Worm (Caenorhabditis elegans): ENCODE data around the gene tlk-1.

The tlk-1 gene

DNA sequence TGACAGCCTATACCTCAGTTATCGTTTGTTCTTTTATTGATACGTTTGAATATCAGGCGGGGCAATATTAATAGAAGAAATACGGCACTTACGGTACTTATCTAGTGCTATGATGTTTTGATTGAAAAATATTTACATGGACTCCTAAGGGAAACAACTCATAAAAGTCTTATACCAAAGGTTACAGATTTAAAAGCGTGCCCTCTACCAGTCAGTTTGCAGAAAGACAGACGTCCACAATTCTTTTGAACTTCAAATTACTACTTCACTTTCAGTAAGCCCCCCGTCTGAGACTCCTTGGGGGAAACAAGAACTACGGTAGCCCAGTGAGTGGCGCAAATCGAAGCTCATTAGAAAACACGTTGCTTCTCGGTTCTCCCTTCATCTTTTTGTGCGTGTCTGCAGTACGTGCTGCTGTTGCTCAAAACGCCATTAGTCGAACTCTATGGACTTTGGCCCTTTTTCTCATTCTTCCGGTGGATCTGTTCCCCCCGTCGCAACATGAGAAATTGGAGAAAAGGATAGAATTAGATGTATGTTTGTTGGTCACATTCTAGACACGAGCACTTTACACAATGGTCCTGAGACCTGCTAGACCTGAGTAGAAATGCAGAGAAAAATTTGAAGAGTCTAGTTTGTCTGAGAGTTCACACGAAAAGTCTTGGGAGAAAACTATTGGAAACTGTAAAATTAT is 37.3 kb upstream of the tlk-1 start:
- TF ChIP-seq unc-130 (tag; optimal IDR thresholded peaks at IDR 0.05): no peak
- no peak for TF ChIP-seq pqm-1 (tag; optimal IDR thresholded peaks at IDR 0.05)
- TF ChIP-seq irx-1 (tag; optimal IDR thresholded peaks at IDR 0.05): no peak
- no peak for TF ChIP-seq elt-2 (tag; optimal IDR thresholded peaks at IDR 0.05)
- peak; percentile 68 for TF ChIP-seq lin-14 (GFP tag; optimal IDR thresholded peaks at IDR 0.05)
- TF ChIP-seq unc-98 (GFP tag; IDR thresholded peaks at IDR 0.05): no peak
- TF ChIP-seq jun-1 (tag; optimal IDR thresholded peaks at IDR 0.05): no peak
- TF ChIP-seq sup-37 (GFP tag; optimal IDR thresholded peaks at IDR 0.05): no peak
- TF ChIP-seq fos-1 (tag; optimal IDR thresholded peaks at IDR 0.05): no peak
- TF ChIP-seq nhr-19 (GFP tag; conservative IDR thresholded peaks at IDR 0.05): peak; percentile 40
- TF ChIP-seq fkh-4 (tag; optimal IDR thresholded peaks at IDR 0.05; ENCODE audit: borderline replicate concordance): no peak
- no peak for TF ChIP-seq C04F5.9 (tag; optimal IDR thresholded peaks at IDR 0.05)
- TF ChIP-seq lsy-2 (tag; optimal IDR thresholded peaks at IDR 0.05): no peak
- no peak for TF ChIP-seq nhr-11 (tag; optimal IDR thresholded peaks at IDR 0.05)
- no peak for TF ChIP-seq ztf-11 (tag; optimal IDR thresholded peaks at IDR 0.05)
- peak; percentile 54 for TF ChIP-seq nhr-71 (tag; optimal IDR thresholded peaks at IDR 0.05)
- TF ChIP-seq tlp-1 (tag; optimal IDR thresholded peaks at IDR 0.05): no peak
- TF ChIP-seq pag-3 (tag; optimal IDR thresholded peaks at IDR 0.05; ENCODE audit: borderline replicate concordance, insufficient read depth): no peak
- no peak for TF ChIP-seq lir-3 (tag; optimal IDR thresholded peaks at IDR 0.05; ENCODE audit: poor library complexity)
- peak; percentile 1 for TF ChIP-seq mep-1 (tag; optimal IDR thresholded peaks at IDR 0.05)
- TF ChIP-seq blmp-1 (tag; optimal IDR thresholded peaks at IDR 0.05): no peak
- TF ChIP-seq snpc-4 (tag; optimal IDR thresholded peaks at IDR 0.05): no peak
- no peak for TF ChIP-seq nhr-28 (tag; optimal IDR thresholded peaks at IDR 0.05)
- no peak for TF ChIP-seq pax-3 (tag; optimal IDR thresholded peaks at IDR 0.05)
- TF ChIP-seq nhr-77 (tag; optimal IDR thresholded peaks at IDR 0.05): no peak
- TF ChIP-seq hlh-4 (tag; optimal IDR thresholded peaks at IDR 0.05): no peak
- no peak for TF ChIP-seq swsn-7 (tag; optimal IDR thresholded peaks at IDR 0.05)
- no peak for TF ChIP-seq egl-27 (tag; optimal IDR thresholded peaks at IDR 0.05)
- no peak for TF ChIP-seq ceh-82 (tag; optimal IDR thresholded peaks at IDR 0.05)
- TF ChIP-seq ces-1 (GFP tag; optimal IDR thresholded peaks at IDR 0.05): no peak
- no peak for TF ChIP-seq fkh-10 (GFP tag; optimal IDR thresholded peaks at IDR 0.05)
- no peak for TF ChIP-seq ceh-8 (GFP tag; optimal IDR thresholded peaks at IDR 0.05)
- no peak for TF ChIP-seq ama-1 (optimal IDR thresholded peaks at IDR 0.05)
- no peak for TF ChIP-seq Y116A8C.19 (tag; optimal IDR thresholded peaks at IDR 0.05; ENCODE audit: borderline replicate concordance)
- no peak for TF ChIP-seq elt-3 (tag; optimal IDR thresholded peaks at IDR 0.05)
- TF ChIP-seq skn-1 (tag; optimal IDR thresholded peaks at IDR 0.05): no peak
- TF ChIP-seq lin-39 (tag; optimal IDR thresholded peaks at IDR 0.05): no peak
- no peak for TF ChIP-seq ceh-88 (GFP tag; IDR thresholded peaks at IDR 0.05)
- TF ChIP-seq egl-13 (tag; optimal IDR thresholded peaks at IDR 0.05): no peak
- no peak for TF ChIP-seq xbp-1 (tag; optimal IDR thresholded peaks at IDR 0.05)
- TF ChIP-seq lin-15B (tag; optimal IDR thresholded peaks at IDR 0.05): no peak
- TF ChIP-seq nhr-20 (tag; optimal IDR thresholded peaks at IDR 0.05): peak; percentile 70
- no peak for TF ChIP-seq tbx-2 (tag; optimal IDR thresholded peaks at IDR 0.05)
- TF ChIP-seq ztf-4 (tag; optimal IDR thresholded peaks at IDR 0.05): no peak
- no peak for TF ChIP-seq nhr-12 (tag; optimal IDR thresholded peaks at IDR 0.05)
- no peak for TF ChIP-seq zag-1 (tag; optimal IDR thresholded peaks at IDR 0.05)
- TF ChIP-seq efl-1 (optimal IDR thresholded peaks at IDR 0.05): no peak
- no peak for TF ChIP-seq efl-1 (GFP tag; optimal IDR thresholded peaks at IDR 0.05 in 1 of 2)
- TF ChIP-seq lin-13 (GFP tag; optimal IDR thresholded peaks at IDR 0.05): no peak
- TF ChIP-seq rnt-1 (tag; optimal IDR thresholded peaks at IDR 0.05): peak; percentile 62
- TF ChIP-seq nhr-85 (tag): peak; percentile 48
- no peak for TF ChIP-seq lin-35 (GFP tag; optimal IDR thresholded peaks at IDR 0.05)
- TF ChIP-seq fkh-8 (tag; optimal IDR thresholded peaks at IDR 0.05): no peak

Measured in whole organism, L1 larva.